Worm (Caenorhabditis elegans) whole organism, L4 larva: ENCODE measurements around the gene E02H4.4.

Source experiments
- F10B5.3 ChIP-seq: sonication (generic microtip); optimal IDR thresholded peaks from 2 replicates; lab custom pipeline; 2016; ENCODE audit warnings: mild to moderate bottlenecking, missing genetic modification characterization, missing compliant biosample characterization
- F26F4.8 ChIP-seq: fragments of 200-800 bp; sonication (Bioruptor generic); conservative IDR thresholded peaks from 2 replicates; pipeline ENCODE4 v1.3.6; 2022; ENCODE audit warnings: missing genetic modification characterization, missing compliant biosample characterization
- F49E8.2 ChIP-seq: sonication (generic microtip); optimal IDR thresholded peaks from 2 replicates; lab custom pipeline; 2016; ENCODE audit warnings: missing compliant biosample characterization, mild to moderate bottlenecking, missing genetic modification characterization, borderline replicate concordance
- R02D3.7 ChIP-seq: fragments of 150-350 bp; sonication (generic microtip); optimal IDR thresholded peaks from 3 replicates; lab custom pipeline; 2014; ENCODE audit warnings: missing biosample characterization, missing genetic modification characterization
- Y48G9A.11 ChIP-seq: fragments of 200-800 bp; sonication (Bioruptor generic); IDR thresholded peaks from 2 replicates; pipeline ENCODE4 v1.3.6; 2022; ENCODE audit warnings: missing genetic modification reagents, missing genetic modification characterization, missing compliant biosample characterization
- ZK546.5 ChIP-seq, 2 experiments: sonication (generic microtip); optimal IDR thresholded peaks; 2 replicates each; lab custom pipeline; 2017; ENCODE audit warnings: missing biosample characterization in 2 of 2, missing genetic modification characterization in 2 of 2
- aly-2 ChIP-seq: sonication (generic microtip); optimal IDR thresholded peaks from 2 replicates; lab custom pipeline; 2018; ENCODE audit warnings: missing biosample characterization, missing genetic modification characterization
- ama-1 ChIP-seq: fragments of 150-350 bp; optimal IDR thresholded peaks from 2 replicates; lab custom pipeline; 2014; ENCODE audit warnings: inconsistent platforms, mixed read lengths
- ceh-44 ChIP-seq: fragments of 200-800 bp; sonication (Bioruptor generic); IDR thresholded peaks from 2 replicates; pipeline ENCODE4 v1.3.6; 2022; ENCODE audit warnings: missing genetic modification reagents, missing genetic modification characterization, missing compliant biosample characterization
- ceh-82 ChIP-seq: sonication (generic microtip); optimal IDR thresholded peaks from 2 replicates; lab custom pipeline; 2017; ENCODE audit warnings: missing biosample characterization, missing genetic modification characterization
- ctbp-1 ChIP-seq: fragments of 200-800 bp; sonication (Bioruptor generic); IDR thresholded peaks from 2 replicates; pipeline ENCODE4 v1.3.6; 2022; ENCODE audit warnings: missing genetic modification reagents, missing genetic modification characterization, missing compliant biosample characterization
- daf-12 ChIP-seq: fragments of 150-350 bp; optimal IDR thresholded peaks from 2 replicates; lab custom pipeline; 2014; ENCODE audit warnings: missing biosample characterization, missing genetic modification reagents, missing genetic modification characterization
- daf-16 ChIP-seq, 3 experiments: sonication (generic microtip); optimal IDR thresholded peaks; 2 replicates each; lab custom pipeline; 2016 to 2017; ENCODE audit warnings: missing genetic modification characterization in 3 of 3, missing genetic modification reagents in 3 of 3, mild to moderate bottlenecking in 2 of 3, missing compliant biosample characterization in 2 of 3, missing biosample characterization in 1 of 3, moderate library complexity in 1 of 3
- daf-19 ChIP-seq: fragments of 200-800 bp; sonication (Bioruptor generic); conservative IDR thresholded peaks from 2 replicates; pipeline ENCODE4 v1.3.6; 2022; ENCODE audit warnings: missing genetic modification characterization, missing compliant biosample characterization
- daf-8 ChIP-seq: fragments of 200-800 bp; sonication (Bioruptor generic); IDR thresholded peaks from 2 replicates; pipeline ENCODE4 v1.3.6; 2022; ENCODE audit warnings: missing genetic modification characterization, missing compliant biosample characterization
- dmd-6 ChIP-seq: fragments of 200-800 bp; sonication (Bioruptor generic); IDR thresholded peaks from 2 replicates; pipeline ENCODE4 v1.3.6; 2022; ENCODE audit warnings: missing genetic modification reagents, missing genetic modification characterization, missing compliant biosample characterization
- dmd-9 ChIP-seq: fragments of 200-800 bp; sonication (Bioruptor generic); IDR thresholded peaks from 2 replicates; pipeline ENCODE4 v1.3.6; 2022; ENCODE audit warnings: missing genetic modification reagents, missing genetic modification characterization, missing compliant biosample characterization
- dpl-1 ChIP-seq: fragments of 150-350 bp; optimal IDR thresholded peaks from 2 replicates; lab custom pipeline; 2014; ENCODE audit warnings: missing biosample characterization, missing genetic modification reagents, missing genetic modification characterization
- duxl-1 ChIP-seq: sonication (generic microtip); optimal IDR thresholded peaks from 2 replicates; lab custom pipeline; 2016; ENCODE audit warnings: mild to moderate bottlenecking, missing genetic modification characterization, moderate library complexity, missing compliant biosample characterization; ENCODE audit not compliant: poor library complexity
- dve-1 ChIP-seq: sonication (generic microtip); optimal IDR thresholded peaks from 2 replicates; lab custom pipeline; 2017; ENCODE audit warnings: antibody characterized with exemption, mild to moderate bottlenecking, missing genetic modification characterization, missing compliant biosample characterization; ENCODE audit not compliant: insufficient read depth
- egl-27 ChIP-seq: sonication (generic microtip); optimal IDR thresholded peaks from 3 replicates; lab custom pipeline; 2017; ENCODE audit warnings: missing biosample characterization, missing genetic modification reagents, missing genetic modification characterization
- egl-43 ChIP-seq: fragments of 200-800 bp; sonication (Bioruptor generic); IDR thresholded peaks from 2 replicates; pipeline ENCODE4 v1.3.6; 2022; ENCODE audit warnings: missing genetic modification reagents, missing genetic modification characterization, missing compliant biosample characterization
- fos-1 ChIP-seq: fragments of 150-350 bp; optimal IDR thresholded peaks from 2 replicates; lab custom pipeline; 2014; ENCODE audit warnings: missing biosample characterization, missing genetic modification characterization
- hlh-30 ChIP-seq: sonication (generic microtip); optimal IDR thresholded peaks from 2 replicates; lab custom pipeline; 2017; ENCODE audit warnings: antibody characterized with exemption, mild to moderate bottlenecking, missing genetic modification characterization, missing compliant biosample characterization; ENCODE audit not compliant: insufficient read depth
- lim-7 ChIP-seq: fragments of 200-800 bp; sonication (Bioruptor generic); IDR thresholded peaks from 2 replicates; pipeline ENCODE4 v1.3.6; 2022; ENCODE audit warnings: missing genetic modification characterization, missing compliant biosample characterization
- lin-15B ChIP-seq: fragments of 150-350 bp; sonication (generic microtip); optimal IDR thresholded peaks from 3 replicates; lab custom pipeline; 2014; ENCODE audit warnings: missing biosample characterization, missing genetic modification characterization
- lin-29 ChIP-seq: fragments of 200-800 bp; sonication (Bioruptor generic); IDR thresholded peaks from 2 replicates; pipeline ENCODE4 v1.3.6; 2022; ENCODE audit warnings: missing genetic modification reagents, missing genetic modification characterization, missing compliant biosample characterization
- lin-38 ChIP-seq: fragments of 200-800 bp; sonication (Bioruptor generic); IDR thresholded peaks from 2 replicates; pipeline ENCODE4 v1.3.6; 2022; ENCODE audit warnings: missing genetic modification reagents, missing genetic modification characterization, missing compliant biosample characterization
- lin-39 ChIP-seq: fragments of 150-350 bp; optimal IDR thresholded peaks from 2 replicates; lab custom pipeline; 2014; ENCODE audit warnings: missing biosample characterization, missing genetic modification reagents, missing genetic modification characterization
- lir-3 ChIP-seq: sonication (generic microtip); optimal IDR thresholded peaks from 2 replicates; lab custom pipeline; 2016; ENCODE audit warnings: mild to moderate bottlenecking, missing genetic modification characterization, missing compliant biosample characterization
- lsy-2 ChIP-seq, 2 experiments: fragments of 150-350 bp in 1 of 2; sonication (generic microtip) in 1 of 2; optimal IDR thresholded peaks; 2 replicates each; lab custom pipeline; 2014 to 2017; ENCODE audit warnings: missing biosample characterization in 2 of 2, missing genetic modification characterization in 2 of 2
- madf-9 ChIP-seq: fragments of 200-800 bp; sonication (Bioruptor generic); conservative IDR thresholded peaks from 2 replicates; pipeline ENCODE4 v1.3.6; 2022; ENCODE audit warnings: missing genetic modification reagents, missing genetic modification characterization, missing compliant biosample characterization
- mdt-29 ChIP-seq: fragments of 200-800 bp; sonication (Bioruptor generic); IDR thresholded peaks from 2 replicates; pipeline ENCODE4 v1.3.6; 2022; ENCODE audit warnings: missing genetic modification reagents, missing genetic modification characterization, missing compliant biosample characterization
- mxl-3 ChIP-seq: fragments of 200-800 bp; sonication (Bioruptor generic); optimal IDR thresholded peaks from 2 replicates; lab custom pipeline; 2018; ENCODE audit warnings: mild to moderate bottlenecking, missing genetic modification characterization, missing compliant biosample characterization
- nhr-10 ChIP-seq: fragments of 150-350 bp; optimal IDR thresholded peaks from 2 replicates; lab custom pipeline; 2014; ENCODE audit warnings: missing biosample characterization, missing genetic modification characterization
- nhr-11 ChIP-seq: fragments of 150-350 bp; optimal IDR thresholded peaks from 2 replicates; lab custom pipeline; 2014; ENCODE audit warnings: missing biosample characterization, missing genetic modification characterization
- nhr-237 ChIP-seq: sonication (generic microtip); optimal IDR thresholded peaks from 2 replicates; lab custom pipeline; 2017; ENCODE audit warnings: missing biosample characterization, missing genetic modification characterization
- nhr-41 ChIP-seq: fragments of 200-800 bp; sonication (Bioruptor generic); IDR thresholded peaks from 2 replicates; pipeline ENCODE4 v1.3.6; 2022; ENCODE audit warnings: missing genetic modification reagents, missing genetic modification characterization, missing compliant biosample characterization
- nhr-42 ChIP-seq: fragments of 200-800 bp; sonication (Bioruptor generic); IDR thresholded peaks from 2 replicates; pipeline ENCODE4 v1.3.6; 2022; ENCODE audit warnings: missing genetic modification characterization, missing compliant biosample characterization
- nhr-6 ChIP-seq: fragments of 150-350 bp; optimal IDR thresholded peaks from 2 replicates; lab custom pipeline; 2014; ENCODE audit warnings: missing biosample characterization, missing genetic modification characterization
- pqm-1 ChIP-seq: sonication (generic microtip); optimal IDR thresholded peaks from 2 replicates; lab custom pipeline; 2017; ENCODE audit warnings: missing biosample characterization, missing genetic modification characterization
- rbr-2 ChIP-seq: sonication (generic microtip); optimal IDR thresholded peaks from 2 replicates; lab custom pipeline; 2016; ENCODE audit warnings: missing genotype, missing genetic modification characterization, missing compliant biosample characterization
- saeg-2 ChIP-seq: fragments of 200-800 bp; sonication (Bioruptor generic); IDR thresholded peaks from 2 replicates; pipeline ENCODE4 v1.3.6; 2022; ENCODE audit warnings: missing genetic modification reagents, missing genetic modification characterization, missing compliant biosample characterization
- snpc-1.2 ChIP-seq: fragments of 200-800 bp; sonication (Bioruptor generic); IDR thresholded peaks from 2 replicates; pipeline ENCODE4 v1.3.6; 2022; ENCODE audit warnings: missing genetic modification reagents, missing genetic modification characterization, missing compliant biosample characterization
- spr-1 ChIP-seq: sonication (generic microtip); optimal IDR thresholded peaks from 2 replicates; lab custom pipeline; 2016; ENCODE audit warnings: mild to moderate bottlenecking, missing genetic modification characterization, missing compliant biosample characterization
- unc-39 ChIP-seq: sonication (generic microtip); optimal IDR thresholded peaks from 2 replicates; lab custom pipeline; 2017; ENCODE audit warnings: missing biosample characterization, missing genetic modification characterization
- zag-1 ChIP-seq: fragments of 150-350 bp; optimal IDR thresholded peaks from 2 replicates; lab custom pipeline; 2014; ENCODE audit warnings: missing biosample characterization, missing genetic modification characterization
- zfp-3 ChIP-seq: fragments of 200-800 bp; sonication (Bioruptor generic); conservative IDR thresholded peaks from 2 replicates; pipeline ENCODE4 v1.3.6; 2022; ENCODE audit warnings: missing genetic modification reagents, missing genetic modification characterization, missing compliant biosample characterization
- zip-11 ChIP-seq: fragments of 200-800 bp; sonication (Bioruptor generic); IDR thresholded peaks from 2 replicates; pipeline ENCODE4 v1.3.6; 2022; ENCODE audit warnings: missing genetic modification characterization, missing compliant biosample characterization
- zip-2 ChIP-seq: fragments of 150-350 bp; optimal IDR thresholded peaks from 2 replicates; lab custom pipeline; 2014; ENCODE audit warnings: missing biosample characterization, missing genetic modification characterization
- ztf-11 ChIP-seq: fragments of 150-350 bp; optimal IDR thresholded peaks from 2 replicates; lab custom pipeline; 2014; ENCODE audit warnings: missing biosample characterization, missing genetic modification characterization
- ztf-7 ChIP-seq: fragments of 150-350 bp; optimal IDR thresholded peaks from 2 replicates; lab custom pipeline; 2014; ENCODE audit warnings: missing biosample characterization, missing genetic modification characterization

E02H4.4 gene

DNA sequence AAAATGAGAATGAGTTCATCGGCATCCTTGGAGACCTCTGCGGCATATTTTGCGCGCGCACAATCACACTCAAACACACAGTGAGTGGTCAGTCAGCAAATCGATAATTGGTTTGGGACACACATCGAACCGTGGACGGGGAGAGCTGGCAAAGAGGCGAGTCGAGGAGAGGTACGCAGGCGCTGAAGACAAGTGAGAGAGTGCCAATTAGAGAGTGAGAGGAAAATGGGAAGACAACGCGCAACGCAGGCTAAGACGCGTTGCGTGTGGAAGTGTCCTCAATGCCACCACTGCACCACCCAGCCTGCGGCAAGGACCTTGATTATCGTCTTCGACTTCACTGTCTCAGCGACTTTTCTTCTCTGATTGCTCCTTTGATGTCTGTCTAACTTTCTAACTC lies 39.4 kb downstream of the E02H4.4 start (continued):
- TF ChIP-seq snpc-1.2 (GFP tag; lab: Robert Waterston, UW), result peak; percentile 50; the same call in 1 of the 2 replicates
- no peak for TF ChIP-seq nhr-42 (GFP tag; lab: Robert Waterston, UW)
- no peak for TF ChIP-seq nhr-10 (tag; lab: Kevin White, UChicago)
- TF ChIP-seq R02D3.7, result no peak
- TF ChIP-seq ceh-44 (GFP tag; lab: Robert Waterston, UW), result no peak
- TF ChIP-seq ama-1 (lab: Kevin White, UChicago), result no peak
- no peak for TF ChIP-seq fos-1
- TF ChIP-seq zip-11 (GFP tag; lab: Robert Waterston, UW), result no peak
- TF ChIP-seq dmd-9 (GFP tag; lab: Robert Waterston, UW), result no peak
- TF ChIP-seq nhr-41 (GFP tag; lab: Robert Waterston, UW), result no peak
- TF ChIP-seq egl-43 (GFP tag; lab: Robert Waterston, UW), result peak; percentile 79
- no peak for TF ChIP-seq mdt-29 (GFP tag; lab: Robert Waterston, UW)
- TF ChIP-seq lim-7 (GFP tag; lab: Robert Waterston, UW), result peak; percentile 46; the same call in 1 of the 2 replicates
- no peak for TF ChIP-seq ztf-7 (tag; lab: Kevin White, UChicago)
- no peak for TF ChIP-seq lin-38 (GFP tag; lab: Robert Waterston, UW)
- TF ChIP-seq ceh-82 (tag; lab: Kevin White, UChicago), result no peak
- TF ChIP-seq daf-12 (tag; lab: Kevin White, UChicago), result no peak
- no peak for TF ChIP-seq aly-2 (tag; lab: Kevin White, UChicago)
- TF ChIP-seq F26F4.8 (GFP tag; lab: Robert Waterston, UW), result no peak
- no peak for TF ChIP-seq pqm-1 (tag; lab: Kevin White, UChicago)
- TF ChIP-seq egl-27 (tag; lab: Kevin White, UChicago), result no peak
- TF ChIP-seq duxl-1 (tag; lab: Kevin White, UChicago), result peak; percentile 69
- TF ChIP-seq lsy-2 (tag; optimal IDR thresholded peaks at IDR 0.05; lab: Kevin White, UChicago), result peak; percentile 63 to 71
- TF ChIP-seq mxl-3 (GFP tag; lab: Kevin White, UChicago), result peak; percentile 39
- no peak for TF ChIP-seq F49E8.2 (tag; lab: Kevin White, UChicago)
- TF ChIP-seq madf-9 (GFP tag; lab: Robert Waterston, UW), result peak; percentile 46; the same call in 1 of the 2 replicates
- TF ChIP-seq saeg-2, result no peak
- peak; percentile 59 for TF ChIP-seq nhr-11 (tag; lab: Kevin White, UChicago)
- TF ChIP-seq daf-16 (GFP tag; optimal IDR thresholded peaks at IDR 0.05; lab: Kevin White, UChicago), result peak in 1 of 2 experiments; percentile 40
- peak; percentile 68 for TF ChIP-seq daf-16 (tag; optimal IDR thresholded peaks at IDR 0.05; lab: Kevin White, UChicago)
- TF ChIP-seq F10B5.3 (tag; lab: Kevin White, UChicago), result no peak
- TF ChIP-seq dmd-6 (GFP tag; lab: Robert Waterston, UW), result peak; percentile 65
- peak; percentile 74 for TF ChIP-seq hlh-30
- no peak for TF ChIP-seq zip-2 (tag; lab: Kevin White, UChicago)
- no peak for TF ChIP-seq lin-15B (tag; lab: Kevin White, UChicago)
- TF ChIP-seq zag-1 (tag; lab: Kevin White, UChicago), result no peak
- TF ChIP-seq rbr-2 (tag; lab: Kevin White, UChicago), result peak; percentile 78
- TF ChIP-seq unc-39 (tag; lab: Kevin White, UChicago), result no peak
- TF ChIP-seq lir-3, result no peak
- TF ChIP-seq dpl-1, result peak; percentile 61
- no peak for TF ChIP-seq nhr-237 (tag; lab: Kevin White, UChicago)
- TF ChIP-seq Y48G9A.11 (GFP tag; lab: Robert Waterston, UW), result no peak
- no peak for TF ChIP-seq lin-29
- peak; percentile 31 for TF ChIP-seq spr-1
- no peak for TF ChIP-seq daf-8
- peak; percentile 78 for TF ChIP-seq dve-1 (tag; lab: Kevin White, UChicago)
- TF ChIP-seq ctbp-1 (GFP tag; lab: Robert Waterston, UW), result peak; percentile 63; the same call in 1 of the 2 replicates
- no peak for TF ChIP-seq zfp-3 (GFP tag; lab: Robert Waterston, UW)
- no peak for TF ChIP-seq daf-19
- no peak for TF ChIP-seq ztf-11 (tag; lab: Kevin White, UChicago)
- no peak for TF ChIP-seq lin-39 (tag; lab: Kevin White, UChicago)
- no peak for TF ChIP-seq ZK546.5 (tag; optimal IDR thresholded peaks at IDR 0.05; lab: Kevin White, UChicago)
- TF ChIP-seq nhr-6 (tag; lab: Kevin White, UChicago), result peak; percentile 84
